Fruit fly (Drosophila melanogaster): ENCODE data around the gene Cpr66D.

Gene Cpr66D

dm6 chr3L:8651876-8652571 lies 11.8 kb downstream of the Cpr66D start (continued):
- TF ChIP-seq dmrt11E (tag; optimal IDR thresholded peaks at IDR 0.05) = peak; percentile 4
- peak; percentile 10 for TF ChIP-seq CG17829 (tag; optimal IDR thresholded peaks at IDR 0.05)
- peak in 1 of 2 experiments; percentile 46 for TF ChIP-seq Dfd (GFP tag; optimal IDR thresholded peaks at IDR 0.05)
- TF ChIP-seq ranshi (GFP tag; IDR thresholded peaks at IDR 0.05) = 0 out of 2 replicates have a peak, but pooled peaks have one; percentile 7
- TF ChIP-seq Dbx (GFP tag; IDR thresholded peaks at IDR 0.05) = peak; percentile 45; the same call in 1 of the 3 replicates
- peak; percentile 97 for TF ChIP-seq CG31365 (tag; optimal IDR thresholded peaks at IDR 0.05)
- peak; percentile 64; the same call in 1 of the 2 replicates for TF ChIP-seq Bgb (GFP tag; IDR thresholded peaks at IDR 0.05; ENCODE audit: partially characterized antibody)
- no peak for TF ChIP-seq CG16813 (GFP tag; IDR thresholded peaks at IDR 0.05; ENCODE audit: partially characterized antibody)
- TF ChIP-seq CG9437 (GFP tag; optimal IDR thresholded peaks at IDR 0.05) = peak; percentile 41
- no peak for TF ChIP-seq CG15514 (GFP tag; optimal IDR thresholded peaks at IDR 0.05)
- peak; percentile 42 for TF ChIP-seq Lhr (GFP tag; optimal IDR thresholded peaks at IDR 0.05)
- TF ChIP-seq Med (GFP tag) = peak; percentile 18
- TF ChIP-seq CoRest (tag; optimal IDR thresholded peaks at IDR 0.05) = peak; percentile 17
- peak; percentile 31; the same call in 1 of the 2 replicates for TF ChIP-seq vvl (GFP tag; IDR thresholded peaks at IDR 0.05)
- TF ChIP-seq CG6854 (GFP tag; optimal IDR thresholded peaks at IDR 0.05) = no peak

dm6 chr3L:8652572-8652977 lies 12.3 kb downstream of the Cpr66D start:
- no peak for TF ChIP-seq CG6175 (GFP tag; IDR thresholded peaks at IDR 0.05)
- TF ChIP-seq Hey (tag; optimal IDR thresholded peaks at IDR 0.05) = no peak
- peak; percentile 29 for TF ChIP-seq nom (GFP tag; optimal IDR thresholded peaks at IDR 0.05)
- peak; percentile 67 for TF ChIP-seq Deaf1 (tag; optimal IDR thresholded peaks at IDR 0.05)

dm6 chr3L:8653572-8653971 lies 13.3 kb downstream of the Cpr66D start:
- TF ChIP-seq NC2β (GFP tag; optimal IDR thresholded peaks at IDR 0.05) (no peak), cad (GFP tag; optimal IDR thresholded peaks at IDR 0.05) (peak; percentile 99), CG7271 (tag; optimal IDR thresholded peaks at IDR 0.05) (peak; percentile 66), CG15479 (GFP tag; optimal IDR thresholded peaks at IDR 0.05) (peak; percentile 84), CG12659 (GFP tag; optimal IDR thresholded peaks at IDR 0.05) (no peak), nerfin-1 (tag; optimal IDR thresholded peaks at IDR 0.05) (no peak), Dp (GFP tag; optimal IDR thresholded peaks at IDR 0.05) (no peak), CG12744 (GFP tag; optimal IDR thresholded peaks at IDR 0.05) (no peak), CG14710 (tag; optimal IDR thresholded peaks at IDR 0.05) (no peak), CG8089 (GFP tag; optimal IDR thresholded peaks at IDR 0.05) (no peak), tll (GFP tag; optimal IDR thresholded peaks at IDR 0.05) (peak in 1 of 2 experiments; percentile 56), CG1603 (tag; optimal IDR thresholded peaks at IDR 0.05) (no peak)

dm6 chr3L:8655217-8655896 lies 15.1 kb downstream of the Cpr66D start:
- no peak for TF ChIP-seq chm (GFP tag; IDR thresholded peaks at IDR 0.05)
- TF ChIP-seq ftz-f1 (GFP tag; optimal IDR thresholded peaks at IDR 0.05) = no peak
- no peak for TF ChIP-seq Lim3 (GFP tag; IDR thresholded peaks at IDR 0.05)
- no peak for TF ChIP-seq Neu2 (GFP tag; optimal IDR thresholded peaks at IDR 0.05; ENCODE audit: borderline replicate concordance)
- TF ChIP-seq CG33213 (GFP tag; optimal IDR thresholded peaks at IDR 0.05) = no peak
- no peak for TF ChIP-seq zen2 (GFP tag; IDR thresholded peaks at IDR 0.05; ENCODE audit: partially characterized antibody)
- TF ChIP-seq tin (GFP tag; optimal IDR thresholded peaks at IDR 0.05) = no peak
- no peak for TF ChIP-seq btn (GFP tag; optimal IDR thresholded peaks at IDR 0.05)
- TF ChIP-seq dimm (GFP tag; IDR thresholded peaks at IDR 0.05) = no peak
- no peak for TF ChIP-seq CG13287 (GFP tag; IDR thresholded peaks at IDR 0.05; ENCODE audit: partially characterized antibody)
- TF ChIP-seq Taf1 (GFP tag; IDR thresholded peaks at IDR 0.05) = peak; percentile 30; the same call in 1 of the 2 replicates
- no peak for TF ChIP-seq jing (GFP tag; optimal IDR thresholded peaks at IDR 0.05)
- TF ChIP-seq dm (GFP tag; optimal IDR thresholded peaks at IDR 0.05) = no peak
- TF ChIP-seq crol (GFP tag; IDR thresholded peaks at IDR 0.05) = peak; percentile 56; the same call in 1 of the 2 replicates
